Worm (Caenorhabditis elegans) whole organism, L3 larva: Measurements from ENCODE around the gene Y43E12A.3.

Experiments
- R02D3.7 ChIP-seq: fragments of 150-350 bp; optimal IDR thresholded peaks from 2 replicates; lab custom pipeline; 2014; ENCODE audit warnings: missing biosample characterization, missing genetic modification characterization
- ZK546.5 ChIP-seq: sonication (generic microtip); optimal IDR thresholded peaks from 2 replicates; lab custom pipeline; 2017; ENCODE audit warnings: missing biosample characterization, missing genetic modification characterization
- aly-2 ChIP-seq: fragments of 150-350 bp; optimal IDR thresholded peaks from 2 replicates; lab custom pipeline; 2014; ENCODE audit warnings: missing biosample characterization, missing genetic modification characterization
- elt-2 ChIP-seq: sonication (generic microtip); optimal IDR thresholded peaks from 2 replicates; lab custom pipeline; 2016; ENCODE audit warnings: missing genetic modification reagents, mild to moderate bottlenecking, missing genetic modification characterization, missing compliant biosample characterization
- fkh-10 ChIP-seq: sonication (generic microtip); optimal IDR thresholded peaks from 2 replicates; lab custom pipeline; 2017; ENCODE audit warnings: missing biosample characterization, missing genetic modification reagents, missing genetic modification characterization
- hmg-11 ChIP-seq: sonication (generic microtip); optimal IDR thresholded peaks from 2 replicates; lab custom pipeline; 2016; ENCODE audit warnings: missing genetic modification characterization, missing compliant biosample characterization
- jun-1 ChIP-seq: fragments of 150-350 bp; optimal IDR thresholded peaks from 2 replicates; lab custom pipeline; 2014; ENCODE audit warnings: missing biosample characterization, missing genetic modification reagents, missing genetic modification characterization
- nhr-76 ChIP-seq: fragments of 150-350 bp; sonication (generic microtip); optimal IDR thresholded peaks from 5 replicates; lab custom pipeline; 2014; ENCODE audit warnings: missing biosample characterization, missing genetic modification characterization
- unc-39 ChIP-seq: sonication (generic microtip); optimal IDR thresholded peaks from 4 replicates; lab custom pipeline; 2017; ENCODE audit warnings: missing biosample characterization, missing genetic modification characterization
- ztf-11 ChIP-seq: fragments of 150-350 bp; optimal IDR thresholded peaks from 2 replicates; lab custom pipeline; 2014; ENCODE audit warnings: missing biosample characterization, missing genetic modification characterization

DNA sequence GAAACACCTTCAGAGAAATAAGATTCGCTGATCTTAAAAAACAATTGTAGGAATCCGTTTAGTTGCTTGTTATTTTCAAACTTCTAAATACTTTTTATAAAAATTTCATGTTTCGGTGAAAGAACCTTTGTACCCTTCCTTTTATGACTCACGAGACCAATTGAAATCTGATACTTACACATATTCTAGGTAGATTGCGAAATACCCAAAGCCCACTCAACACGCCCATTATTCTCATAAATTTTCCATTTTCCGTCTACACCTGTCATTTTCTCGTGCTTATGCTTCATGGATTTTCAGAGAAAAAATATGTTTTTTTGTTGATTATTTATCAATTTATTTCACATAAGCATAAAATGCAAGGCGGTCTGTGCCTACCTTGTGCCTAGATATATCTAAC lies 18.7 kb downstream of the Y43E12A.3 start:
- TF ChIP-seq aly-2 (no peak), unc-39 (no peak), hmg-11 (tag; lab: Kevin White, UChicago) (no peak), fkh-10 (GFP tag; lab: Kevin White, UChicago) (no peak), jun-1 (tag; lab: Kevin White, UChicago) (no peak), ztf-11 (tag; lab: Kevin White, UChicago) (no peak), nhr-76 (no peak), ZK546.5 (no peak), elt-2 (tag; lab: Kevin White, UChicago) (no peak), R02D3.7 (tag; lab: Kevin White, UChicago) (no peak)
